Worm (Caenorhabditis elegans) whole organism, L4/young adult: ENCODE measurements around the gene ZK1307.8.

Experiments used
- dao-5 ChIP-seq: sonication (generic microtip); optimal IDR thresholded peaks from 2 replicates; lab custom pipeline; 2016; ENCODE audit warnings: missing genotype, missing genetic modification characterization, moderate library complexity, missing compliant biosample characterization
- him-1 ChIP-seq: sonication (generic microtip); optimal IDR thresholded peaks from 2 replicates; lab custom pipeline; 2016; ENCODE audit warnings: missing genotype, missing genetic modification reagents, missing genetic modification characterization, missing compliant biosample characterization

DNA sequence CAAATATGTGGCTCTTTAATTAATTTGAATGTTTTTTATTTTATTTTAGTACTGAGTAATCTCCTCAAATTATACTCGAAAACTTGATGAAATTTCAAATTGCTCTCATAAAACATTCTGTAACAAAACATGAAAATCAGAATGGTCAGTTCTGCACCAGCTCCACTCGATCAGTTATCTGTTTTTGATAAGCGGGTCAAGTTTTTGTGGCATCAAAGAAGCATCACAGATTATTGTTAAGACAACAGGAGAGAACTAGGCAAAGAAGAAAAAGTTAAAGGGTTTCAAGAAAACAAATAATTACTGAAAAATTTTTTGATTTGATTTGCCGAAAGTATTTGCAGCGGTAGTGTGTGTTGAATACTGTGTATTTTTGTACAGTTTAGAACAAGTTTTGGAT lies 17.3 kb upstream of the ZK1307.8 start:
- TF ChIP-seq him-1 (tag; lab: Kevin White, UChicago) (no peak), dao-5 (tag; lab: Kevin White, UChicago) (no peak)
